ENCODE assay signal across 2 worm cellular contexts in genomic region chrIV:13912929-13913328, ce11.
TF ChIP-seq lines count a peak whose summit lies in the region.

TSS of gene Y37A1A.2 (minus strand) at chrIV:13913029.

TF ChIP-seq in whole organism, L4 larva, 104 proteins besides CTCF, POLR2A, EP300 and RAD21:
- TF ChIP-seq mes-2 (tag; optimal IDR thresholded peaks at IDR 0.05; lab: Kevin White, UChicago; ENCODE audit: poor library complexity, severe bottlenecking) (no peak), snpc-1.2 (GFP tag; IDR thresholded peaks at IDR 0.05; lab: Robert Waterston, UW) (0 out of 2 replicates have a peak, but pooled peaks have one; percentile 21)

TF ChIP-seq in whole organism, young adult, 124 proteins besides CTCF, POLR2A, EP300 and RAD21:
- no peak for TF ChIP-seq unc-130 (GFP tag; optimal IDR thresholded peaks at IDR 0.05; lab: Kevin White, UChicago)
- 0 out of 2 replicates have a peak, but pooled peaks have one; percentile 51 for TF ChIP-seq attf-6 (GFP tag; IDR thresholded peaks at IDR 0.05; lab: Robert Waterston, UW)
- no peak for TF ChIP-seq Y53G8AR.9 (GFP tag; conservative IDR thresholded peaks at IDR 0.05; lab: Robert Waterston, UW)
- no peak for TF ChIP-seq ztf-28 (GFP tag; IDR thresholded peaks at IDR 0.05; lab: Robert Waterston, UW)
- no peak for TF ChIP-seq ztf-6 (GFP tag; IDR thresholded peaks at IDR 0.05; lab: Robert Waterston, UW)
- TF ChIP-seq Y53F4B.3 (GFP tag; IDR thresholded peaks at IDR 0.05; lab: Robert Waterston, UW), result no peak
TF ChIP-seq in whole organism, young adult: peak in this region for 1.
